Fruit fly (Drosophila melanogaster) whole organism, wandering third instar larva: Measurements from ENCODE around the gene ninaE.

Experiments
- Abd-B ChIP-seq: fragments of >200 bp; optimal IDR thresholded peaks from 2 replicates; lab custom pipeline; 2017; ENCODE audit warnings: missing biosample characterization, missing genetic modification characterization
- CG32264 ChIP-seq: fragments of 200-800 bp; sonication (Bioruptor generic); optimal IDR thresholded peaks from 2 replicates; lab custom pipeline; 2016; ENCODE audit warnings: missing biosample characterization, missing genetic modification characterization
- CG9705 ChIP-seq: fragments of 200-800 bp; sonication (Bioruptor generic); optimal IDR thresholded peaks from 2 replicates; lab custom pipeline; 2018; ENCODE audit warnings: missing biosample characterization, mild to moderate bottlenecking, missing genetic modification characterization
- CrebA ChIP-seq: fragments of 200-800 bp; sonication (Bioruptor generic); optimal IDR thresholded peaks from 2 replicates; lab custom pipeline; 2016; ENCODE audit warnings: missing biosample characterization, mild to moderate bottlenecking, missing genetic modification characterization, borderline replicate concordance
- Dfd ChIP-seq: fragments of >200 bp; optimal IDR thresholded peaks from 2 replicates; lab custom pipeline; 2017; ENCODE audit warnings: missing biosample characterization, missing genetic modification characterization
- Dif ChIP-seq: fragments of 200-275, 200-300 bp; sonication (Bioruptor generic); optimal IDR thresholded peaks from 2 replicates; lab custom pipeline; 2018; ENCODE audit warnings: missing biosample characterization, missing genetic modification characterization; ENCODE audit not compliant: partially characterized antibody
- GATAd ChIP-seq: sonication (Bioruptor generic); optimal IDR thresholded peaks from 2 replicates; lab custom pipeline; 2016; ENCODE audit warnings: missing biosample characterization, missing genetic modification characterization
- HLH106 ChIP-seq: fragments of 200-800 bp; optimal IDR thresholded peaks from 3 replicates; lab custom pipeline; 2019; ENCODE audit warnings: missing biosample characterization, mild to moderate bottlenecking, missing genetic modification characterization, moderate library complexity
- Hnf4 ChIP-seq: fragments of 200-800 bp; sonication (Bioruptor generic); optimal IDR thresholded peaks from 2 replicates; lab custom pipeline; 2016; ENCODE audit warnings: missing biosample characterization, mild to moderate bottlenecking, missing genetic modification characterization
- Hr78 ChIP-seq: fragments of >200 bp; optimal IDR thresholded peaks from 2 replicates; lab custom pipeline; 2017; ENCODE audit warnings: missing biosample characterization, missing genetic modification characterization
- Hr83 ChIP-seq: fragments of 200-300 bp; sonication (Bioruptor generic); optimal IDR thresholded peaks from 2 replicates; lab custom pipeline; 2016; ENCODE audit warnings: missing biosample characterization, mild to moderate bottlenecking, missing genetic modification characterization, moderate library complexity; ENCODE audit not compliant: poor library complexity, severe bottlenecking
- Jra ChIP-seq: sonication (Bioruptor generic); optimal IDR thresholded peaks from 2 replicates; lab custom pipeline; 2016; ENCODE audit warnings: missing biosample characterization, missing genetic modification characterization
- Mio ChIP-seq: sonication (Bioruptor generic); optimal IDR thresholded peaks from 2 replicates; lab custom pipeline; 2016; ENCODE audit warnings: missing biosample characterization, missing genetic modification characterization
- Myc ChIP-seq: fragments of >200 bp; optimal IDR thresholded peaks from 2 replicates; lab custom pipeline; 2017
- N ChIP-seq: fragments of >200 bp; optimal IDR thresholded peaks from 2 replicates; lab custom pipeline; 2018; ENCODE audit warnings: missing biosample characterization, missing external identifiers, missing genetic modification characterization
- OdsH ChIP-seq: fragments of 200-800 bp; sonication (Bioruptor generic); optimal IDR thresholded peaks from 2 replicates; lab custom pipeline; 2016; ENCODE audit warnings: missing biosample characterization, mild to moderate bottlenecking, missing genetic modification characterization
- Rel ChIP-seq, 2 experiments: fragments of 200-800 bp; sonication (Bioruptor generic) in 1 of 2; optimal IDR thresholded peaks; 2 replicates in 1 of 2; 3 replicates in 1 of 2; lab custom pipeline; 2016 to 2019; ENCODE audit warnings: mild to moderate bottlenecking in 2 of 2, missing biosample characterization in 2 of 2, missing genetic modification characterization in 2 of 2, moderate library complexity in 1 of 2
- Sp1 ChIP-seq: fragments of 200-800 bp; sonication (Bioruptor generic); optimal IDR thresholded peaks from 3 replicates; lab custom pipeline; 2019; ENCODE audit warnings: missing biosample characterization, mild to moderate bottlenecking, missing genetic modification characterization, moderate library complexity
- Vsx2 ChIP-seq: fragments of 200-300, 225-300 bp; sonication (Bioruptor generic); optimal IDR thresholded peaks from 2 replicates; lab custom pipeline; 2018; ENCODE audit warnings: missing biosample characterization, missing genetic modification characterization; ENCODE audit not compliant: partially characterized antibody
- br ChIP-seq: fragments of 200-800 bp; sonication (Bioruptor generic); optimal IDR thresholded peaks from 2 replicates; lab custom pipeline; 2016; ENCODE audit warnings: missing biosample characterization, missing genetic modification characterization
- brk ChIP-seq: fragments of 200-800 bp; sonication (Bioruptor generic); optimal IDR thresholded peaks from 2 replicates; lab custom pipeline; 2016; ENCODE audit warnings: missing biosample characterization, mild to moderate bottlenecking, missing genetic modification characterization
- dl ChIP-seq, 2 experiments: fragments of 175-275, 200-275 bp in 1 of 2; fragments of 200-275 bp in 1 of 2; sonication (Bioruptor generic); optimal IDR thresholded peaks; lab custom pipeline; 2018; ENCODE audit warnings: mild to moderate bottlenecking in 2 of 2, missing biosample characterization in 2 of 2, missing genetic modification characterization in 2 of 2, moderate library complexity in 2 of 2; ENCODE audit not compliant: partially characterized antibody in 2 of 2, insufficient read depth in 1 of 2
- dmrt93B ChIP-seq: fragments of 200-800 bp; sonication (Bioruptor generic); optimal IDR thresholded peaks from 2 replicates; lab custom pipeline; 2018; ENCODE audit warnings: missing biosample characterization, mild to moderate bottlenecking, missing genetic modification characterization
- dsf ChIP-seq: sonication (Bioruptor generic); optimal IDR thresholded peaks from 2 replicates; lab custom pipeline; 2016; ENCODE audit warnings: missing biosample characterization, missing genetic modification characterization, borderline replicate concordance
- ey ChIP-seq: fragments of 200-800 bp; sonication (Bioruptor generic); optimal IDR thresholded peaks from 2 replicates; lab custom pipeline; 2016; ENCODE audit warnings: missing biosample characterization, missing genetic modification characterization
- foxo ChIP-seq, 2 experiments: fragments of 200-800 bp; sonication (Bioruptor generic); optimal IDR thresholded peaks; 2 replicates in 1 of 2; 3 replicates in 1 of 2; lab custom pipeline; 2016 to 2017; ENCODE audit warnings: missing biosample characterization in 2 of 2, missing genetic modification characterization in 2 of 2
- fru ChIP-seq: fragments of 200-800 bp; sonication (Bioruptor generic); optimal IDR thresholded peaks from 3 replicates; lab custom pipeline; 2016; ENCODE audit warnings: missing biosample characterization, mild to moderate bottlenecking, missing genetic modification characterization
- h ChIP-seq: fragments of 200-800 bp; sonication (Bioruptor generic); optimal IDR thresholded peaks from 3 replicates; lab custom pipeline; 2016; ENCODE audit warnings: missing biosample characterization, mild to moderate bottlenecking, missing genetic modification characterization
- jim ChIP-seq: fragments of 175-275, 200-325 bp; sonication (Bioruptor generic); optimal IDR thresholded peaks from 2 replicates; lab custom pipeline; 2016; ENCODE audit warnings: missing biosample characterization, mild to moderate bottlenecking, missing genetic modification characterization
- lola ChIP-seq: fragments of >200 bp; optimal IDR thresholded peaks from 2 replicates; lab custom pipeline; 2017; ENCODE audit warnings: missing biosample characterization, missing genetic modification characterization
- pan ChIP-seq: fragments of >200 bp; optimal IDR thresholded peaks from 2 replicates; lab custom pipeline; 2017
- psq ChIP-seq: fragments of 200-800 bp; sonication (Bioruptor generic); optimal IDR thresholded peaks from 3 replicates; lab custom pipeline; 2017; ENCODE audit warnings: missing biosample characterization, mild to moderate bottlenecking, missing genetic modification characterization, moderate library complexity
- rgr ChIP-seq: fragments of 200-800 bp; sonication (Bioruptor generic); optimal IDR thresholded peaks from 3 replicates; lab custom pipeline; 2016; ENCODE audit warnings: missing biosample characterization, mild to moderate bottlenecking, missing genetic modification characterization
- sage ChIP-seq: fragments of 200-800 bp; sonication (Bioruptor generic); optimal IDR thresholded peaks from 2 replicates; lab custom pipeline; 2016; ENCODE audit warnings: missing biosample characterization, mild to moderate bottlenecking, missing genetic modification characterization
- sv ChIP-seq: fragments of 200-800 bp; sonication (Bioruptor generic); optimal IDR thresholded peaks from 3 replicates; lab custom pipeline; 2016; ENCODE audit warnings: missing biosample characterization, missing genetic modification characterization
- tai ChIP-seq: sonication (Bioruptor generic); optimal IDR thresholded peaks from 2 replicates; lab custom pipeline; 2016; ENCODE audit warnings: missing biosample characterization, missing genetic modification characterization
- usp ChIP-seq: fragments of >200 bp; optimal IDR thresholded peaks from 2 replicates; lab custom pipeline; 2017; ENCODE audit warnings: missing biosample characterization, missing genetic modification characterization
- woc ChIP-seq: sonication (Bioruptor generic); optimal IDR thresholded peaks from 2 replicates; lab custom pipeline; 2016; ENCODE audit warnings: missing biosample characterization, mild to moderate bottlenecking, missing genetic modification characterization

The ninaE gene

dm6 chr3R:19873102-19873737 lies 14.8 kb downstream of the ninaE start:
- TF ChIP-seq tai (GFP tag; lab: Kevin White, UChicago), result no peak
- TF ChIP-seq brk (GFP tag; lab: Kevin White, UChicago), result no peak

DNA sequence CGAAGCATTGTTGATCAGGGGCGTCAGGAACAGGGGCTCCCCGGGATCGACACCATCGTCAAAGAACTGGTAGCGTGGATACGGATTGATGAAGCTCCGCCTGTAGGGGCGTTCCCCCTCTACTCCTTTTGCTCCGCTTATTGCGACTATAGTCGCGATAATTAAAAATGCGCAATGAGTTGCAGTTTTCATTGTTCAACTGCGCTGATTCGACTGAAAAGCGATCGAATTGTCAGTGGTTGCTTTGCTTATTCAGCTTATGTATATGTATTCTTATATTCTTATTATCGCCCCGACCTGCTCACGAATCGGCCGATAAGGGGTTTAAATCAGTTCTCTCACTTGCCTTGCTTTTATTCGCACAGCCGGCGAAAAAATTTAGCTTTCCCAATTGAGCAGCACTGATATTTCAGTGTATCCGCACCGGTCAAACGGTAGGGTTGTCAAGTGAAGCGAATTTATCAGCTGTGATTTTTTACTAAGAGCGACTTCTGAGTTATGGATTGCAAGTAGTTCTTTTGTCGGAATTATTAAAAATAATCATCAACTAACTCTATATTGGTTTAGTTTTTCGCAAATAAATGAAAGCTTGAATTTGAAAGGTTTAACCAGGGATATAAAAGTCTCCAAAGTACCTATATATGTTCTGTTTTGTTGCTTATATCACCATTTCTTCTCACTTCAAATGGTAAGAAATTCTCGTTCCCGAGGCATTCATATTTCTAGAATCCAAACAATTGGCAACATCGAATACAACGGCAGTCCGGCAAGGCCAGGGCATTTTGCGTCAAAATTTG lies 23.8 kb downstream of the ninaE start, which contains the start of the genes CG4572 and CG4686:
CG4572 (minus strand) TSS at position 415 of the 797 bp plus-strand sequence.
CG4686 (plus strand) TSS at position 518 of the 797 bp plus-strand sequence.
- TF ChIP-seq sv, result peak; percentile 49
- peak; percentile 84 for TF ChIP-seq rgr (GFP tag; lab: Kevin White, UChicago)
- TF ChIP-seq Jra (GFP tag; lab: Kevin White, UChicago), result no peak
- peak; percentile 26 for TF ChIP-seq Myc (lab: Kevin White, UChicago)
- TF ChIP-seq jim (GFP tag; lab: Kevin White, UChicago), result no peak
- no peak for TF ChIP-seq lola
- peak; percentile 81 for TF ChIP-seq ey (GFP tag; lab: Kevin White, UChicago)
- TF ChIP-seq N (GFP tag; lab: Kevin White, UChicago), result no peak
- TF ChIP-seq Rel (GFP tag; optimal IDR thresholded peaks at IDR 0.05; lab: Kevin White, UChicago), result no peak
- peak; percentile 95 for TF ChIP-seq Rel (tag; optimal IDR thresholded peaks at IDR 0.05; lab: Kevin White, UChicago)
- TF ChIP-seq psq (GFP tag; lab: Kevin White, UChicago), result peak; percentile 85
- no peak for TF ChIP-seq Abd-B
- TF ChIP-seq CrebA (GFP tag; lab: Kevin White, UChicago), result no peak
- no peak for TF ChIP-seq usp (GFP tag; lab: Kevin White, UChicago)
- no peak for TF ChIP-seq pan
- peak; percentile 89 for TF ChIP-seq woc
- TF ChIP-seq CG32264 (GFP tag; lab: Kevin White, UChicago), result peak; percentile 31
- TF ChIP-seq Hr83, result peak; percentile 66
- peak; percentile 79 for TF ChIP-seq h (GFP tag; lab: Kevin White, UChicago)
- peak; percentile 82 for TF ChIP-seq CG9705 (GFP tag; lab: Kevin White, UChicago)
- TF ChIP-seq Vsx2 (GFP tag; lab: Kevin White, UChicago), result no peak
- TF ChIP-seq fru, result peak; percentile 83
- TF ChIP-seq Dif (GFP tag; lab: Kevin White, UChicago), result no peak
- TF ChIP-seq dsf (GFP tag; lab: Kevin White, UChicago), result peak; percentile 64
- no peak for TF ChIP-seq dl (GFP tag; optimal IDR thresholded peaks at IDR 0.05; lab: Kevin White, UChicago; ENCODE audit: insufficient read depth in 1 of 2, partially characterized antibody in 2 of 2)
- TF ChIP-seq brk (GFP tag; lab: Kevin White, UChicago), result no peak
- peak; percentile 87 for TF ChIP-seq br (GFP tag; lab: Kevin White, UChicago)
- TF ChIP-seq Hnf4 (GFP tag; lab: Kevin White, UChicago), result no peak
- no peak for TF ChIP-seq Mio
- no peak for TF ChIP-seq sage (GFP tag; lab: Kevin White, UChicago)
- peak; percentile 95 for TF ChIP-seq HLH106 (tag; lab: Kevin White, UChicago)
- peak; percentile 83 for TF ChIP-seq Sp1
- no peak for TF ChIP-seq Hr78 (GFP tag; lab: Kevin White, UChicago)
- TF ChIP-seq OdsH (GFP tag; lab: Kevin White, UChicago), result peak; percentile 73
- TF ChIP-seq tai (GFP tag; lab: Kevin White, UChicago), result no peak
- no peak for TF ChIP-seq Dfd
- peak; percentile 85 to 88 for TF ChIP-seq foxo (GFP tag; optimal IDR thresholded peaks at IDR 0.05; lab: Kevin White, UChicago)
- TF ChIP-seq GATAd (GFP tag; lab: Kevin White, UChicago), result no peak
- TF ChIP-seq dmrt93B (GFP tag; lab: Kevin White, UChicago), result peak; percentile 65
